Fruit fly (Drosophila melanogaster): ENCODE results near the gene Mst98Ca.

Gene Mst98Ca

DNA sequence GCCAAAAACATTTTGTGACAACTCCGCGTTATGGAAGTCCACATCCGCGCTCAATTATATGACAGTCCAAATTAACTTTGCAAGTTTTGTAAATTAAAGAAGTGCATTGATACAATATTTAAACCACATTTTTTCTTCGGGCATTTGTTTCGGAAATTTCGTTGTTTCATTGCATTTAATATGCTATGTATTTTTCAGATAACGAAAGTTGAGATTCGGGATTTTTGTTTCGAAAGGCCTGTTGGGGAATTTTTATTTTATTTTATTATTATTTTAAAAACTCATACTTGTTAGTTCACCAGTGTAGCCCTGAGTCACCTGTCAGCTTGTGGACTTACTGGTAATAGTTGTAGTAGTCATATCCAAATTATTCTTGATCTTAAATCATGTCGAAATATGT, 2.6 kb downstream of the Mst98Ca start, which contains the start of gene UQCR-14L:
TSS of gene UQCR-14L (plus strand) at position 301 of the 400 bp plus-strand sequence.
- no peak for TF ChIP-seq CG8159 (tag; optimal IDR thresholded peaks at IDR 0.05)
- no peak for TF ChIP-seq CG34367 (tag; optimal IDR thresholded peaks at IDR 0.05)
- TF ChIP-seq CG15710 (tag; optimal IDR thresholded peaks at IDR 0.05), result no peak
- no peak for TF ChIP-seq CG12605 (GFP tag; IDR thresholded peaks at IDR 0.05)
- TF ChIP-seq Pif1A (GFP tag; optimal IDR thresholded peaks at IDR 0.05), result no peak
- TF ChIP-seq EcR (GFP tag; optimal IDR thresholded peaks at IDR 0.05), result no peak
- no peak for TF ChIP-seq CG10348 (GFP tag; IDR thresholded peaks at IDR 0.05)
- TF ChIP-seq CG9948 (tag; optimal IDR thresholded peaks at IDR 0.05), result no peak
- TF ChIP-seq rn (GFP tag; IDR thresholded peaks at IDR 0.05), result no peak
- TF ChIP-seq Pif1B (GFP tag; optimal IDR thresholded peaks at IDR 0.05), result no peak

DNA sequence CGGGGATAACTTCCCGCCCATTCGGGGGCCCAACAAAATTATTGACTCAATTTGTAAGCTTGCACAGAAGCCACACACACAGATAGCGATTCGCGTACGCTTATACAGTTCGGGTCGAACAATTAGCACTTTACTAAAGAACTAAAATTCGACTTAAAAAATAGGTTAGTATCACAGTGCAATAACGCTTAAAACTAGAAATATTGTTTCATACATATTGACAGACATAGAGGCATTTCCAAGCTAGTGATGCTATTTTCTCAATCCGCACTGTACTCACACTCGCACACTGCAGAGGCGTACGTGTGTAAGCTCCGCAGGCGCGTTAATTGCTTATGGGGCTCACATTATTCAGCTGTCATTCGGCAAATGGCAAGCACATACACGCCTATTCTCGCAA, 6.4 kb downstream of the Mst98Ca start:
- no peak for TF ChIP-seq Pif1B (GFP tag; optimal IDR thresholded peaks at IDR 0.05)
- TF ChIP-seq CG8159 (tag; optimal IDR thresholded peaks at IDR 0.05), result peak; percentile 4

DNA sequence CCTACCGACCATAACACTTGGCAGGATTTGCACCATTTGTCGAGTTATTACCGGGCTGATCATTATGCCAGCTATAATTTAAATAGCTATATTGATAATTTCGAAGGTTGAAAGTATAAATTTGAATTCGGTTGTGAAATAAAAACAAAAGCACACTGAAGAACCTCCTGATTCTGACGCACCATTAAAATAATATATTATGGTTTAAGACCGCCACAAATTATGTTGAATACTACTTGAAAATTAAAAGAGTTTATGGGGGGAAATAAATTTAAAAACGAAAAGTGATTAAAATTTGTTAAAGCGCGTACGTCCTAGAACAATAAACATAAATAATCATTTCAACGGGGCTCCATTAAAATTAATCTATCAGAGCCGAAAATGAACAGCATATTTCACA, 13.4 kb downstream of the Mst98Ca start, which contains the start of gene CG12516:
TSS of gene CG12516 (minus strand) at position 101 of the 400 bp plus-strand sequence.
- TF ChIP-seq Snoo (tag; optimal IDR thresholded peaks at IDR 0.05) (no peak), CG10348 (GFP tag; IDR thresholded peaks at IDR 0.05) (no peak), D1 (tag; optimal IDR thresholded peaks at IDR 0.05) (no peak), CG9948 (tag; optimal IDR thresholded peaks at IDR 0.05) (no peak), CG8301 (tag; optimal IDR thresholded peaks at IDR 0.05) (no peak), CG13204 (GFP tag; optimal IDR thresholded peaks at IDR 0.05) (no peak), CG34367 (tag; optimal IDR thresholded peaks at IDR 0.05) (no peak), CG14655 (GFP tag; optimal IDR thresholded peaks at IDR 0.05) (no peak), CG12605 (GFP tag; IDR thresholded peaks at IDR 0.05) (no peak), Ets98B (GFP tag; IDR thresholded peaks at IDR 0.05) (no peak)

DNA sequence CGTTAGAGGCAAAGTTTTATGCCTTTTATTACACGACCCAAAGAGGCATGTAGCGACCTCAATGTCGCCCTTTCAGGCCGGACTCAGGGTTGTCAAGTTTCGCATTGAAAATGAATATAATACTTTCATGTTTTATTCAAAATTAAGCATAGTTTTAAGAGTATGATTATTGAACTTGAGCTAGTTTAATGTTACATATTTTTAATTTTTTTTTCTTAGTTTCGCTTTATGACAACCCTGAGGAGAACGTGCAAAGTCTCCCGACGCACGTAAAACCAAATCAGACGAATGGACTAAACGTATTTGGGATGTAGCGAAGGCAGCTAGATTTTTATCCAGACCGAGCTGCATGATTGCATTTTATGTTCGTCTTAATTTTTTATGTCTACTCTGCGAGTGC, 14.8 kb downstream of the Mst98Ca start:
- 0 out of 3 replicates have a peak, but pooled peaks have one; percentile 20 for TF ChIP-seq CG4496 (GFP tag; IDR thresholded peaks at IDR 0.05)
- no peak for TF ChIP-seq CG12605 (GFP tag; IDR thresholded peaks at IDR 0.05)
- TF ChIP-seq Pif1B (GFP tag; optimal IDR thresholded peaks at IDR 0.05), result no peak
- no peak for TF ChIP-seq CG9948 (tag; optimal IDR thresholded peaks at IDR 0.05)

dm6 chr3R:28307926-28308746, 17.0 kb downstream of the Mst98Ca start:
- TF ChIP-seq Pif1B (GFP tag; optimal IDR thresholded peaks at IDR 0.05) (no peak), Pif1A (GFP tag; optimal IDR thresholded peaks at IDR 0.05) (peak; percentile 17), fd96Ca (GFP tag; IDR thresholded peaks at IDR 0.05) (0 out of 3 replicates have a peak, but pooled peaks have one; percentile 44), CG8301 (tag; optimal IDR thresholded peaks at IDR 0.05) (peak; percentile 35), CG8159 (tag; optimal IDR thresholded peaks at IDR 0.05) (peak; percentile 7), EcR (GFP tag; optimal IDR thresholded peaks at IDR 0.05) (no peak), CG14655 (GFP tag; optimal IDR thresholded peaks at IDR 0.05) (peak; percentile 45), CG32121 (GFP tag; IDR thresholded peaks at IDR 0.05) (0 out of 2 replicates have a peak, but pooled peaks have one; percentile 31), D1 (tag; optimal IDR thresholded peaks at IDR 0.05) (no peak), CG10348 (GFP tag; IDR thresholded peaks at IDR 0.05) (no peak), rn (GFP tag; IDR thresholded peaks at IDR 0.05) (no peak), Ets98B (GFP tag; IDR thresholded peaks at IDR 0.05) (0 out of 2 replicates have a peak, but pooled peaks have one; percentile 28), CG17806 (tag; optimal IDR thresholded peaks at IDR 0.05) (peak; percentile 0), CG9948 (tag; optimal IDR thresholded peaks at IDR 0.05) (no peak)

DNA sequence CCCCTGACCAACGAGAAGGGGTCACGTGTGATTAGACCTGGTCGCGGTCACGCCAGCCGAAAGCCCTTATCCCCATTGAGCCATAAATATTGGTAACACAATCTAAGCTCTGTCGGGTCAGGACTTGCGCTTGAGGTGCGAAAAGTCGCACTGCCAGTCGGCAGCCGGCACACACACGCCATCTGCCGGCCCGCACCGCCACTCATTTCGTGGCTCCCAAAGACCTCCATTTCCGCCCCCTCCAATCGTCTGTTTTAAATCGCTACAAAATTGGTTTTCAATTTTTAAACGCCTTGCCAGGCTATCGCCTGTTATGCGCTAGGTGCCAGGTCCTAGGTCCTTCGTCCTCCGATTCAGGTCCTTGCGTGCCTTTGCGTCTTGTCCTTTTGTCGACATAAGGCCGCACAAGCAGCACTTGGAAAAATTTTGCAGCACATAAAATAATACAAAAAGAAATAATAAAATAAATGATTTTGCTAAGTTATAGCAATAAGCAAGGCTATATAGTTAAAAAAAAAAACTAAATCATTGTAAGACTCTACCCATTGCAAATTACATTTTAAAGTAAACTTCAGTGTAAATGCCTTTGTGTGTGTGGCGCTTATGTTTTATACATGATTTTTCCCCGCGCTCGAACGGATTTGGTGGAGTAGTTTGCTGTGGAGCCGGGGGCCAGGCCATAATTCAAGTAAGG, 26.2 kb downstream of the Mst98Ca start:
- TF ChIP-seq CG12605 (GFP tag; IDR thresholded peaks at IDR 0.05) (no peak), CG17806 (tag; optimal IDR thresholded peaks at IDR 0.05) (peak; percentile 59), CG34367 (tag; optimal IDR thresholded peaks at IDR 0.05) (no peak), CG13204 (GFP tag; optimal IDR thresholded peaks at IDR 0.05) (no peak), CG8159 (tag; optimal IDR thresholded peaks at IDR 0.05) (peak; percentile 52), fd96Ca (GFP tag; IDR thresholded peaks at IDR 0.05) (no peak), Snoo (tag; optimal IDR thresholded peaks at IDR 0.05) (no peak), Pif1B (GFP tag; optimal IDR thresholded peaks at IDR 0.05) (no peak), gl (tag; optimal IDR thresholded peaks at IDR 0.05) (no peak), rn (GFP tag; IDR thresholded peaks at IDR 0.05) (no peak), CG32121 (GFP tag; IDR thresholded peaks at IDR 0.05) (no peak), CG4496 (GFP tag; IDR thresholded peaks at IDR 0.05) (no peak), EcR (GFP tag; optimal IDR thresholded peaks at IDR 0.05) (no peak), Pif1A (GFP tag; optimal IDR thresholded peaks at IDR 0.05) (no peak), CG9948 (tag; optimal IDR thresholded peaks at IDR 0.05) (peak; percentile 2), D1 (tag; optimal IDR thresholded peaks at IDR 0.05) (no peak), CG8301 (tag; optimal IDR thresholded peaks at IDR 0.05) (no peak)
